Worm (Caenorhabditis elegans) whole organism, early embryonic: ENCODE measurements around the gene fntb-1.
A peak's percentile ranks its signal among the peaks of the same experiment; 100 is the strongest.

ENCODE experiments used
- B0310.2 ChIP-seq: sonication (generic microtip); optimal IDR thresholded peaks from 2 replicates; lab custom pipeline; 2016; ENCODE audit warnings: mild to moderate bottlenecking, missing genetic modification characterization, missing compliant biosample characterization
- F13C5.2 ChIP-seq: sonication (generic microtip); optimal IDR thresholded peaks from 2 replicates; lab custom pipeline; 2017; ENCODE audit warnings: mild to moderate bottlenecking, missing genetic modification characterization, inconsistent platforms, missing compliant biosample characterization
- aly-1 ChIP-seq: sonication (generic microtip); optimal IDR thresholded peaks from 2 replicates; lab custom pipeline; 2016; ENCODE audit warnings: missing genetic modification characterization, missing compliant biosample characterization
- ama-1 ChIP-seq: fragments of 150-350 bp; optimal IDR thresholded peaks from 2 replicates; lab custom pipeline; 2014
- ceh-13 ChIP-seq: fragments of 200-800 bp; sonication (Bioruptor generic); optimal IDR thresholded peaks from 2 replicates; lab custom pipeline; 2018; ENCODE audit warnings: mild to moderate bottlenecking, missing genetic modification characterization, missing compliant biosample characterization
- ceh-36 ChIP-seq: sonication (generic microtip); optimal IDR thresholded peaks from 2 replicates; lab custom pipeline; 2016; ENCODE audit warnings: missing genetic modification characterization, inconsistent platforms, missing compliant biosample characterization
- ets-7 ChIP-seq: sonication (generic microtip); optimal IDR thresholded peaks from 2 replicates; lab custom pipeline; 2016; ENCODE audit warnings: missing genotype, missing genetic modification characterization, missing compliant biosample characterization
- flt-1 ChIP-seq: fragments of 200-800 bp; sonication (Bioruptor generic); IDR thresholded peaks from 2 replicates; pipeline ENCODE4 v1.3.6; 2022; ENCODE audit warnings: missing genetic modification characterization, missing compliant biosample characterization
- hmbx-1 ChIP-seq: sonication (generic microtip); optimal IDR thresholded peaks from 2 replicates; lab custom pipeline; 2016; ENCODE audit warnings: mild to moderate bottlenecking, missing genetic modification characterization, missing compliant biosample characterization
- hmg-4 ChIP-seq: fragments of 200-800 bp; sonication (Bioruptor generic); optimal IDR thresholded peaks from 2 replicates; lab custom pipeline; 2018; ENCODE audit warnings: mild to moderate bottlenecking, missing genetic modification characterization, missing compliant biosample characterization
- hnd-1 ChIP-seq: sonication (generic microtip); optimal IDR thresholded peaks from 2 replicates; lab custom pipeline; 2016; ENCODE audit warnings: missing genetic modification characterization, missing compliant biosample characterization
- pes-1 ChIP-seq: fragments of 200-800 bp; sonication (Bioruptor generic); IDR thresholded peaks from 2 replicates; pipeline ENCODE4 v1.3.6; 2022; ENCODE audit warnings: missing genetic modification reagents, missing genetic modification characterization, missing compliant biosample characterization
- scrt-1 ChIP-seq: fragments of 200-800 bp; sonication (Bioruptor generic); IDR thresholded peaks from 2 replicates; pipeline ENCODE4 v1.3.6; 2022; ENCODE audit warnings: missing genetic modification characterization, missing compliant biosample characterization
- sea-1 ChIP-seq: fragments of 200-800 bp; sonication (Bioruptor generic); conservative IDR thresholded peaks from 2 replicates; pipeline ENCODE4 v1.3.6; 2022; ENCODE audit warnings: missing genetic modification characterization, missing compliant biosample characterization
- tbx-11 ChIP-seq: fragments of 200-800 bp; sonication (Bioruptor generic); IDR thresholded peaks from 2 replicates; pipeline ENCODE4 v1.3.6; 2022; ENCODE audit warnings: missing genetic modification characterization, missing compliant biosample characterization
- tbx-37 ChIP-seq: fragments of 200-800 bp; sonication (Bioruptor generic); conservative IDR thresholded peaks from 2 replicates; pipeline ENCODE4 v1.3.6; 2022; ENCODE audit warnings: missing genetic modification reagents, missing genetic modification characterization, missing compliant biosample characterization
- tra-4 ChIP-seq: sonication (generic microtip); optimal IDR thresholded peaks from 2 replicates; lab custom pipeline; 2017; ENCODE audit warnings: missing genetic modification characterization, missing compliant biosample characterization

fntb-1 gene

DNA sequence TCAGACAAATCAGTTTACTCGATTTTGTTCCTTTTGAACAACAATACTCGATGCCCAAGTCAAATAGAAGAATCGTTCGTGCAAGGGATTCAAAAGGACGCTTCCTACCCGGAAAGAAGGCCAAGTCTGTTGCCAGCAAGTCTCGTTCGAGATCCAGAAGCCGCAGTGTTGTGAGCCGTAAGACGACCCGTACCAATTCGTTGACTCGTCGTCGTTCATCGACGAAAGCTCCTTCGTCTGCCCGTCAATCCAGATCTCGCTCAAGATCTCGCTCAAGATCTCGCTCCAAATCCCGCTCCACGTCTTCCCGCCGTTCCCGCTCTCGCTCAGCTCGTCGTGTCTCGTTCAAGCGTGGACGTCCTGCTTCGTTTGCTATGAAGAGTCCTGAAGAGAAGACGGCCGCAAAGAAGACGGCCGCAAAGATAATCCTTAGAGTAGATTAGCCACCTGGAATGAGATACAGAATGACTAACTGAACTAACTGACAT is 13.2 kb downstream of the fntb-1 start, which contains the start of gene F08H9.2:
Gene F08H9.2, plus strand, starts transcription at position 51 of the 488 bp plus-strand sequence.
- TF ChIP-seq ceh-13 (GFP tag; lab: Kevin White, UChicago) (no peak), hmg-4 (peak; percentile 20)

DNA sequence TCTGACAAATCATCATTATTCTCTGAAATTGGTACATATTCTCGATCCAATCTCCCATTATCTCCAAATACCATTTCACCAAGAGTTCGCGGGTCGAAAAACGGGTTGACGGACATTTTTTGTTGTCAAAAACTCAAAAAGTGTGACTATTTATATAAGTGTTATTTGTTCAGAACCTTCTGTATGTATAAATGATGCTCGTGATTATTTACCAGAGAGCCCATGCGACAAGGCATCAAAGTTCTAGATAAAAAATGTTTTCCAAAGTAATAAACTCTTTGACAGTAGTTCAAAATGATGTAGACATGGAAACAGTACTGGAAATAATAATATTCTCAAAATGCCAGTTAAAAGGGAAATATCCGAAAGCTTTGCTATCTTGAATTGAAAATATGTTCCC is 15.2 kb downstream of the fntb-1 start:
- no peak for TF ChIP-seq ets-7 (tag; lab: Kevin White, UChicago)
- no peak for TF ChIP-seq flt-1 (GFP tag; lab: Robert Waterston, UW)

ce11 chrV:14463087-14463486 is 15.6 kb downstream of the fntb-1 start, which contains the start of gene F08H9.3:
Gene F08H9.3 (minus strand): TSS chrV:14463338.
- peak; percentile 5 for TF ChIP-seq hmg-4

ce11 chrV:14464368-14464767 is 16.9 kb downstream of the fntb-1 start, which contains the start of gene F08H9.4:
Gene F08H9.4 (minus strand): TSS chrV:14464428.
- TF ChIP-seq sea-1 (GFP tag; lab: Robert Waterston, UW) (no peak), flt-1 (GFP tag; lab: Robert Waterston, UW) (no peak), tra-4 (tag; lab: Kevin White, UChicago) (no peak), ceh-36 (tag; lab: Kevin White, UChicago) (no peak), ets-7 (tag; lab: Kevin White, UChicago) (no peak), tbx-11 (GFP tag; lab: Robert Waterston, UW) (no peak), pes-1 (GFP tag; lab: Robert Waterston, UW) (no peak), aly-1 (tag; lab: Kevin White, UChicago) (no peak), tbx-37 (no peak)

DNA sequence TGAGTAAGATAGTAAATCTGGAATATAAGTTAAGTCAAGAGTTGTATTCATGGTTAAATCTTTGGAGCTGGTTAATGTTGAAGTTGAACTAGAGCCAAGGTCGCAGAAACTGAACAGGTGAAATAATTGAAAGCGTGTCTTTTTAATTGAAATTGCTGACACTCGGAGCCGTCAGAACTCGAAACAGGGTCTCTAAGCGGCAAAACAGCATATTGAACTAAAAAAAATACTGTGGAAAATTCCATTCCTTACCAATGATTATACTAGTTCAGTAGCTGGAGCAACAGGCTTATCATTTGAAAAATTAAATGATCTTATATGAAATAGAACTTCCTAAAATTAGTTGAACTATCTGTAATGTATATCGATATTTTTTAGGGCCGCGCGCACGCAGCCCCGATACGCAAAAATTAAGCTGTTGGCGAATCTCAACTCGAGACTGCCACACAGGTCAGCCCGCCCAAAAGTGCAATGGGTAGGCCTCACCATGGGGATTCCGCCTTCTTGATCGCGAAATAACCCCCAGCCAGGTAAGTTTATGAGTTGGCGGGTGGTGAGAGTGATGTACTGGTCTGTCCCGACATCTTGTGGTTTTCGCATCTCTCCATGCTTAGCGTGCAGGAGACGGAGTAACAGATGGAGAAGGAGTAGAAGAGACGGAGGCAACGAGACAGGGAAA is 20.9 kb downstream of the fntb-1 start, which contains the start of gene srz-97:
Gene srz-97, minus strand, starts transcription at position 51 of the 679 bp plus-strand sequence.
- no peak for TF ChIP-seq flt-1 (GFP tag; lab: Robert Waterston, UW)
- no peak for TF ChIP-seq tbx-11 (GFP tag; lab: Robert Waterston, UW)
- TF ChIP-seq aly-1 (tag; lab: Kevin White, UChicago), result no peak
- no peak for TF ChIP-seq hmg-4
- no peak for TF ChIP-seq ets-7 (tag; lab: Kevin White, UChicago)
- TF ChIP-seq sea-1 (GFP tag; lab: Robert Waterston, UW), result no peak

DNA sequence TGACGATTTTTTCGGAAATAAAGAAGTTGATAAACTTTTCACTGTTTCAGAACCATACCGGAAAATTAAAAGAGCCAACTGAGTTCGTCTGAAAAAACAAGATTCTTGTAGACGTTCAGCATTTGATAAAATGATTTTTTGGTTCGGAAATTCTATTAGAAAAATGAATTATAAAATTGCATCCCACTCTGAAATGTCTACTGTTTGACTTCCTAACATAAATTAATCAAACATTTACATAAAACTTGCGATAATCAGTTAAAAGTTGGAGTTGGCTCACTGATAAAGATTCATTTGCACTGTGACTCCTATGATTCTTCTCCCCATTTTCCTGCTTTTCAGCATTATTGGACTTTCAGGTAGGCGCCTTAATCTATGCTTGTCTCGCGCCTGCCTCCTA is 21.5 kb downstream of the fntb-1 start, which contains the start of gene clec-57:
Gene clec-57, plus strand, starts transcription at position 301 of the 400 bp plus-strand sequence.
- TF ChIP-seq aly-1 (tag; lab: Kevin White, UChicago), result no peak
- TF ChIP-seq sea-1 (GFP tag; lab: Robert Waterston, UW), result no peak

DNA sequence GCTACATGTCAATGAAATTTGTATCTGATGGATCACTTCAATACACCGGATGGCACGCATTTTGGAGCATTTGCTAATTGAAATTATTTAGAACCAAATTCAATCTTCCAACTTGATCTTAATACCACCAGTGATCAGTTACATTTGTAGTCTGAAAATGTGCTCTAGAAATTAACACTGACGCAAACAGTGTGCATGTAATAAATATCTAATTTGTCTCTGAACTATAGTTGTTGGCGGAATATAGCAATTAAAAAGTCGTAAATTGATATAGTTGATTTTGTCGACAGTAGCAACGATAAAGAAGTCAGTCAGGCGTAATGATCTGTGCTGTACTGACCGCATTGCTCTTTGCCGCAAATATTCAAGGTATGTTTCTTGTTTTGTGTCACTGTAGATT is 24.8 kb downstream of the fntb-1 start, which contains the start of gene clec-227:
Gene clec-227, plus strand, starts transcription at position 301 of the 400 bp plus-strand sequence.
- TF ChIP-seq ceh-13 (GFP tag; lab: Kevin White, UChicago) (no peak), scrt-1 (GFP tag; lab: Robert Waterston, UW) (no peak), F13C5.2 (tag; lab: Kevin White, UChicago) (no peak), hmbx-1 (no peak), ets-7 (tag; lab: Kevin White, UChicago) (no peak), tbx-37 (no peak), tbx-11 (GFP tag; lab: Robert Waterston, UW) (no peak), pes-1 (GFP tag; lab: Robert Waterston, UW) (no peak), hnd-1 (tag; lab: Kevin White, UChicago) (no peak), tra-4 (tag; lab: Kevin White, UChicago) (no peak), ama-1 (lab: Kevin White, UChicago) (no peak), ceh-36 (tag; lab: Kevin White, UChicago) (no peak), B0310.2 (tag; lab: Kevin White, UChicago) (no peak), aly-1 (tag; lab: Kevin White, UChicago) (no peak), hmg-4 (no peak), sea-1 (GFP tag; lab: Robert Waterston, UW) (no peak), flt-1 (GFP tag; lab: Robert Waterston, UW) (no peak)

- TF ChIP-seq ama-1 (lab: Kevin White, UChicago) (no peak), scrt-1 (GFP tag; lab: Robert Waterston, UW) (no peak), ceh-36 (tag; lab: Kevin White, UChicago) (no peak), tbx-37 (no peak), hmg-4 (no peak), sea-1 (GFP tag; lab: Robert Waterston, UW) (no peak), hmbx-1 (no peak), aly-1 (tag; lab: Kevin White, UChicago) (no peak), flt-1 (GFP tag; lab: Robert Waterston, UW) (no peak), ets-7 (tag; lab: Kevin White, UChicago) (no peak), tbx-11 (GFP tag; lab: Robert Waterston, UW) (no peak), F13C5.2 (tag; lab: Kevin White, UChicago) (no peak), ceh-13 (GFP tag; lab: Kevin White, UChicago) (no peak)
Observed at ce11 chrV:14474099-14474498, 26.6 kb downstream of the fntb-1 start, which contains the start of gene clec-56. Gene clec-56 (plus strand): TSS chrV:14474399.
